Fruit fly (Drosophila melanogaster) whole organism, prepupa: Measurements from ENCODE around the gene SdhD.

ENCODE experiments used
- Blimp-1 ChIP-seq: fragments of 200-800 bp; sonication (Bioruptor generic); optimal IDR thresholded peaks from 3 replicates; lab custom pipeline; 2017; ENCODE audit warnings: missing biosample characterization, missing genetic modification characterization, mild to moderate bottlenecking, moderate library complexity, missing genetic modification reagents
- CG10669 ChIP-seq: fragments of 200-800 bp; sonication (Bioruptor generic); optimal IDR thresholded peaks from 3 replicates; lab custom pipeline; 2018; ENCODE audit warnings: missing biosample characterization, mild to moderate bottlenecking, missing genetic modification characterization, moderate library complexity
- CG11762 ChIP-seq: fragments of 200-800 bp; sonication (Bioruptor generic); optimal IDR thresholded peaks from 3 replicates; lab custom pipeline; 2016; ENCODE audit warnings: missing biosample characterization, missing genetic modification characterization; ENCODE audit not compliant: insufficient read depth
- CG15336 ChIP-seq: fragments of 200-800 bp; sonication (Bioruptor generic); IDR thresholded peaks from 2 replicates; pipeline ENCODE4 v1.3.6; 2022; ENCODE audit warnings: missing biosample characterization, missing genetic modification characterization
- CG16779 ChIP-seq: fragments of 200-800 bp; sonication (Bioruptor generic); optimal IDR thresholded peaks from 3 replicates; lab custom pipeline; 2017; ENCODE audit warnings: missing biosample characterization, mild to moderate bottlenecking, missing genetic modification characterization
- CG3032 ChIP-seq: fragments of 200-800 bp; optimal IDR thresholded peaks from 2 replicates; lab custom pipeline; 2019; ENCODE audit warnings: missing biosample characterization, mild to moderate bottlenecking, missing genetic modification characterization, moderate library complexity
- CG31627 ChIP-seq: fragments of 200-800 bp; sonication (Bioruptor generic); optimal IDR thresholded peaks from 3 replicates; lab custom pipeline; 2016; ENCODE audit warnings: missing biosample characterization, missing genetic modification characterization
- CG34406 ChIP-seq: fragments of 200-800 bp; sonication (Bioruptor generic); optimal IDR thresholded peaks from 3 replicates; lab custom pipeline; 2016; ENCODE audit warnings: missing biosample characterization, missing genetic modification characterization
- CG3919 ChIP-seq: fragments of 200-800 bp; sonication (Bioruptor generic); optimal IDR thresholded peaks from 3 replicates; lab custom pipeline; 2016; ENCODE audit warnings: missing biosample characterization, missing genetic modification characterization
- CG4318 ChIP-seq: fragments of 200-800 bp; sonication (Bioruptor generic); optimal IDR thresholded peaks from 3 replicates; lab custom pipeline; 2017; ENCODE audit warnings: missing biosample characterization, mild to moderate bottlenecking, missing genetic modification characterization
- CG6276 ChIP-seq: fragments of 200-800 bp; sonication (Bioruptor generic); optimal IDR thresholded peaks from 2 replicates; lab custom pipeline; 2017; ENCODE audit warnings: missing biosample characterization, mild to moderate bottlenecking, missing genetic modification characterization
- CG6792 ChIP-seq: fragments of 200-800 bp; sonication (Bioruptor generic); optimal IDR thresholded peaks from 3 replicates; lab custom pipeline; 2016; ENCODE audit warnings: missing biosample characterization, missing genetic modification characterization
- CG6808 ChIP-seq: fragments of 200-800 bp; sonication (Bioruptor generic); optimal IDR thresholded peaks from 3 replicates; lab custom pipeline; 2017; ENCODE audit warnings: missing biosample characterization, missing genetic modification characterization, mild to moderate bottlenecking, moderate library complexity, missing genetic modification reagents
- CG6854 ChIP-seq: fragments of 200-800 bp; sonication (Bioruptor generic); optimal IDR thresholded peaks from 2 replicates; lab custom pipeline; 2017; ENCODE audit warnings: missing biosample characterization, mild to moderate bottlenecking, missing genetic modification characterization
- CG8119 ChIP-seq: fragments of 200-800 bp; sonication (Bioruptor generic); IDR thresholded peaks from 3 replicates; pipeline ENCODE4 v1.3.6; 2022; ENCODE audit warnings: missing biosample characterization, missing genetic modification characterization
- CG8319 ChIP-seq: fragments of 200-800 bp; sonication (Bioruptor generic); optimal IDR thresholded peaks from 3 replicates; lab custom pipeline; 2016; ENCODE audit warnings: missing biosample characterization, missing genetic modification characterization
- CG8632 ChIP-seq: fragments of 200-800 bp; sonication (Bioruptor generic); optimal IDR thresholded peaks from 3 replicates; lab custom pipeline; 2016; ENCODE audit warnings: missing biosample characterization, missing genetic modification characterization
- CG9139 ChIP-seq: fragments of 200-800 bp; sonication (Bioruptor generic); optimal IDR thresholded peaks from 3 replicates; lab custom pipeline; 2017; ENCODE audit warnings: missing biosample characterization, mild to moderate bottlenecking, missing genetic modification characterization
- Eip75B ChIP-seq: fragments of 200-800 bp; sonication (Bioruptor generic); optimal IDR thresholded peaks from 3 replicates; lab custom pipeline; 2016; ENCODE audit warnings: missing biosample characterization, missing genetic modification characterization
- Eip78C ChIP-seq: fragments of 200-800 bp; sonication (Bioruptor generic); peaks from one replicate; lab custom pipeline; 2016; ENCODE audit warnings: missing biosample characterization, missing genetic modification characterization
- Ets21C ChIP-seq: fragments of 200-800 bp; sonication (Bioruptor generic); optimal IDR thresholded peaks from 3 replicates; lab custom pipeline; 2016; ENCODE audit warnings: missing biosample characterization, missing genetic modification characterization
- Ets96B ChIP-seq: fragments of 200-800 bp; optimal IDR thresholded peaks from 2 replicates; lab custom pipeline; 2019; ENCODE audit warnings: missing biosample characterization, mild to moderate bottlenecking, missing genetic modification characterization, moderate library complexity
- Gug ChIP-seq: fragments of 200-800 bp; sonication (Bioruptor generic); IDR thresholded peaks from 2 replicates; pipeline ENCODE4 v1.3.6; 2022; ENCODE audit warnings: missing biosample characterization, missing genetic modification characterization
- Hr38 ChIP-seq: sonication (Bioruptor generic); optimal IDR thresholded peaks from 2 replicates; lab custom pipeline; 2016; ENCODE audit warnings: missing biosample characterization, missing genetic modification characterization
- Hr4 ChIP-seq: fragments of 200-800 bp; sonication (Bioruptor generic); optimal IDR thresholded peaks from 3 replicates; lab custom pipeline; 2016; ENCODE audit warnings: missing biosample characterization, missing genetic modification characterization
- Lpt ChIP-seq: fragments of 200-800 bp; sonication (Bioruptor generic); optimal IDR thresholded peaks from 3 replicates; lab custom pipeline; 2016; ENCODE audit warnings: missing biosample characterization, missing genetic modification characterization
- Met ChIP-seq: fragments of 200-800 bp; sonication (Bioruptor generic); optimal IDR thresholded peaks from 3 replicates; lab custom pipeline; 2016; ENCODE audit warnings: missing biosample characterization, missing genetic modification characterization
- Smox ChIP-seq: fragments of 200-800 bp; sonication (Bioruptor generic); optimal IDR thresholded peaks from 3 replicates; lab custom pipeline; 2016; ENCODE audit warnings: missing biosample characterization, missing genetic modification characterization
- Sox102F ChIP-seq: fragments of 200-800 bp; sonication (Bioruptor generic); optimal IDR thresholded peaks from 2 replicates; lab custom pipeline; 2016; ENCODE audit warnings: missing biosample characterization, mild to moderate bottlenecking, missing genetic modification characterization
- Sox14 ChIP-seq: fragments of 200-800 bp; sonication (Bioruptor generic); optimal IDR thresholded peaks from 3 replicates; lab custom pipeline; 2016; ENCODE audit warnings: missing biosample characterization, missing genetic modification characterization
- Sox15 ChIP-seq: fragments of 200-800 bp; sonication (Bioruptor generic); optimal IDR thresholded peaks from 3 replicates; lab custom pipeline; 2016; ENCODE audit warnings: missing biosample characterization, missing genetic modification characterization
- achi ChIP-seq: fragments of 200-800 bp; sonication (Bioruptor generic); optimal IDR thresholded peaks from 3 replicates; lab custom pipeline; 2016; ENCODE audit warnings: missing biosample characterization, missing genetic modification characterization
- cyc ChIP-seq: fragments of 200-800 bp; sonication (Bioruptor generic); optimal IDR thresholded peaks from 3 replicates; lab custom pipeline; 2016; ENCODE audit warnings: missing biosample characterization, missing genetic modification characterization
- dac ChIP-seq: fragments of 200-800 bp; sonication (Bioruptor generic); optimal IDR thresholded peaks from 2 replicates; lab custom pipeline; 2017; ENCODE audit warnings: missing biosample characterization, mild to moderate bottlenecking, missing genetic modification characterization
- dsx ChIP-seq: fragments of 200-800 bp; optimal IDR thresholded peaks from 3 replicates; lab custom pipeline; 2019; ENCODE audit warnings: missing biosample characterization, mild to moderate bottlenecking, missing genetic modification characterization, moderate library complexity; ENCODE audit not compliant: poor library complexity, severe bottlenecking
- eg ChIP-seq: fragments of 200-800 bp; sonication (Bioruptor generic); IDR thresholded peaks from 3 replicates; pipeline ENCODE4 v1.3.6; 2022; ENCODE audit warnings: missing biosample characterization, missing genetic modification characterization
- esn ChIP-seq: fragments of 200-800 bp; sonication (Bioruptor generic); optimal IDR thresholded peaks from 2 replicates; lab custom pipeline; 2016; ENCODE audit warnings: missing biosample characterization, mild to moderate bottlenecking, missing genetic modification characterization, moderate library complexity
- fd59A ChIP-seq: fragments of 200-800 bp; sonication (Bioruptor generic); optimal IDR thresholded peaks from 2 replicates; lab custom pipeline; 2017; ENCODE audit warnings: missing biosample characterization, mild to moderate bottlenecking, missing genetic modification characterization, missing genetic modification reagents
- fd85E ChIP-seq: fragments of 200-800 bp; sonication (Bioruptor generic); optimal IDR thresholded peaks from 3 replicates; lab custom pipeline; 2016; ENCODE audit warnings: missing biosample characterization, missing genetic modification characterization
- fkh ChIP-seq: fragments of 200-800 bp; sonication (Bioruptor generic); optimal IDR thresholded peaks from 3 replicates; lab custom pipeline; 2017; ENCODE audit warnings: missing biosample characterization, mild to moderate bottlenecking, missing genetic modification characterization, moderate library complexity
- lz ChIP-seq: fragments of 200-800 bp; sonication (Bioruptor generic); optimal IDR thresholded peaks from 3 replicates; lab custom pipeline; 2016; ENCODE audit warnings: missing biosample characterization, missing genetic modification characterization
- net ChIP-seq: fragments of 200-800 bp; sonication (Bioruptor generic); optimal IDR thresholded peaks from 3 replicates; lab custom pipeline; 2016; ENCODE audit warnings: missing biosample characterization, missing genetic modification characterization
- pdm3 ChIP-seq: fragments of 200-800 bp; sonication (Bioruptor generic); optimal IDR thresholded peaks from 3 replicates; lab custom pipeline; 2016; ENCODE audit warnings: missing biosample characterization, missing genetic modification characterization
- spab ChIP-seq: fragments of 200-800 bp; sonication (Bioruptor generic); optimal IDR thresholded peaks from 2 replicates; lab custom pipeline; 2017; ENCODE audit warnings: missing biosample characterization, mild to moderate bottlenecking, missing genetic modification characterization, missing genetic modification reagents
- ss ChIP-seq, 2 experiments: fragments of 200-800 bp; sonication (Bioruptor generic); optimal IDR thresholded peaks; 2 replicates in 1 of 2; 3 replicates in 1 of 2; lab custom pipeline; 2017 to 2018; ENCODE audit warnings: mild to moderate bottlenecking in 2 of 2, missing biosample characterization in 2 of 2, missing genetic modification characterization in 2 of 2, moderate library complexity in 1 of 2
- svp ChIP-seq: fragments of 200-800 bp; sonication (Bioruptor generic); peaks from one replicate; lab custom pipeline; 2016; ENCODE audit warnings: missing biosample characterization, missing genetic modification characterization
- topi ChIP-seq: fragments of 200-800 bp; sonication (Bioruptor generic); optimal IDR thresholded peaks from 3 replicates; lab custom pipeline; 2016; ENCODE audit warnings: missing biosample characterization, missing genetic modification characterization

Gene SdhD

dm6 chr3R:23784925-23785680, 24.7 kb upstream of the SdhD start (continued):
- TF ChIP-seq CG6808 (GFP tag; lab: Kevin White, UChicago) (peak; percentile 55), CG9139 (GFP tag; lab: Kevin White, UChicago) (peak; percentile 20), fd85E (no peak), CG6792 (GFP tag; lab: Kevin White, UChicago) (no peak), CG34406 (GFP tag; lab: Kevin White, UChicago) (no peak), CG10669 (GFP tag; lab: Kevin White, UChicago) (no peak), Smox (no peak), Ets21C (GFP tag; lab: Kevin White, UChicago) (no peak), CG4318 (GFP tag; lab: Kevin White, UChicago) (no peak), Hr4 (GFP tag; lab: Kevin White, UChicago) (no peak), CG11762 (no peak), dsx (no peak), CG3032 (tag; lab: Kevin White, UChicago) (no peak), esn (no peak), Sox102F (GFP tag; lab: Kevin White, UChicago) (no peak), fkh (GFP tag; lab: Kevin White, UChicago) (no peak), lz (GFP tag; lab: Kevin White, UChicago) (no peak), CG8632 (GFP tag; lab: Kevin White, UChicago) (no peak), CG8319 (GFP tag; lab: Kevin White, UChicago) (no peak), eg (no peak), Ets96B (tag; lab: Kevin White, UChicago) (no peak), net (GFP tag; lab: Kevin White, UChicago) (no peak), CG8119 (GFP tag; lab: Robert Waterston, UW) (no peak), Lpt (no peak), svp (GFP tag; lab: Kevin White, UChicago) (no peak), cyc (no peak), CG15336 (GFP tag; lab: Robert Waterston, UW) (no peak), CG31627 (GFP tag; lab: Kevin White, UChicago) (no peak)

DNA sequence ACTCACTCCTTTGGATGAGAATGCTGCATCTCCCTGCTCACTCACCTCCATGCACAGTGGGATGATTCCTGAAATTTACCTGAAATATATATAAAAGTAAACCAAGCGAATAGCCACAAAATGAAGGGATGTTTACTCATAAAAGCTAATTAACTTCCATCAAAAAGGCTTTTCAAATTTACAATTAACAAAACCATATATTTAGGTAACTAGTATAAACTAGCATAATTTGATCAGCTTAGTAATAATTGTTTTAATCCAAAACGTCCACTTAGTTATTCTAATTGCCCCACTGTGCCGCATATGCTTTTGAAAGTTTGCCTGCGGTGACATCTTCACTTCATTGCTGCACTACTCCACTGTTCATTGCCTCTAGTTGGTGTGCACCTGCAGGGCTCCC, 23.6 kb upstream of the SdhD start:
- TF ChIP-seq fd85E (peak; percentile 37), CG11762 (peak; percentile 80), Blimp-1 (GFP tag; lab: Kevin White, UChicago) (peak; percentile 1), CG6792 (GFP tag; lab: Kevin White, UChicago) (peak; percentile 77), topi (GFP tag; lab: Kevin White, UChicago) (peak; percentile 86), CG34406 (GFP tag; lab: Kevin White, UChicago) (peak; percentile 84), dac (GFP tag; lab: Kevin White, UChicago) (peak; percentile 82), CG6276 (peak; percentile 84), Ets21C (GFP tag; lab: Kevin White, UChicago) (peak; percentile 60), CG16779 (tag; lab: Kevin White, UChicago) (peak; percentile 71), fd59A (GFP tag; lab: Kevin White, UChicago) (peak; percentile 86), fkh (GFP tag; lab: Kevin White, UChicago) (no peak), cyc (peak; percentile 70), Met (GFP tag; lab: Kevin White, UChicago) (peak; percentile 85), Smox (peak; percentile 75), spab (GFP tag; lab: Kevin White, UChicago) (peak; percentile 85), Eip75B (GFP tag; lab: Kevin White, UChicago) (peak; percentile 90), Gug (GFP tag; lab: Robert Waterston, UW) (peak; percentile 69), svp (GFP tag; lab: Kevin White, UChicago) (peak; percentile 88), lz (GFP tag; lab: Kevin White, UChicago) (peak; percentile 77), Sox14 (GFP tag; lab: Kevin White, UChicago) (peak; percentile 89), Sox15 (GFP tag; lab: Kevin White, UChicago) (peak; percentile 73), ss (GFP tag; optimal IDR thresholded peaks at IDR 0.05; lab: Kevin White, UChicago) (peak; percentile 86 to 87), achi (GFP tag; lab: Kevin White, UChicago) (peak; percentile 87), pdm3 (GFP tag; lab: Kevin White, UChicago) (peak; percentile 91), CG15336 (GFP tag; lab: Robert Waterston, UW) (peak; percentile 89), Hr38 (GFP tag; lab: Kevin White, UChicago) (no peak), CG10669 (GFP tag; lab: Kevin White, UChicago) (peak; percentile 86), CG9139 (GFP tag; lab: Kevin White, UChicago) (peak; percentile 74), eg (peak; percentile 76), Eip78C (GFP tag; lab: Kevin White, UChicago) (peak; percentile 97), net (GFP tag; lab: Kevin White, UChicago) (peak; percentile 84), CG6854 (no peak), CG3919 (GFP tag; lab: Kevin White, UChicago) (peak; percentile 88), Lpt (peak; percentile 83)
